Worm (Caenorhabditis elegans) whole organism, mixed stage, embryonic: ENCODE measurements around the gene dhgd-1.

Experiments
- ceh-39 ChIP-seq: fragments of 150-350 bp; optimal IDR thresholded peaks from 2 replicates; lab custom pipeline; 2014; ENCODE audit warnings: missing biosample characterization, missing genetic modification characterization
- drap-1 ChIP-seq: fragments of 200-800 bp; sonication (Bioruptor generic); optimal IDR thresholded peaks from 3 replicates; lab custom pipeline; 2018; ENCODE audit warnings: mild to moderate bottlenecking, missing genetic modification characterization, missing compliant biosample characterization
- flh-1 ChIP-seq: fragments of 200-800 bp; sonication (Bioruptor generic); optimal IDR thresholded peaks from 2 replicates; lab custom pipeline; 2018; ENCODE audit warnings: mild to moderate bottlenecking, missing genetic modification characterization, moderate library complexity, missing compliant biosample characterization
- mep-1 ChIP-seq: fragments of 150-350 bp; optimal IDR thresholded peaks from 2 replicates; lab custom pipeline; 2017; ENCODE audit warnings: missing biosample characterization, missing genetic modification reagents, missing genetic modification characterization, inconsistent platforms
- nhr-28 ChIP-seq: fragments of 150-350 bp; optimal IDR thresholded peaks from 2 replicates; lab custom pipeline; 2014; ENCODE audit warnings: missing biosample characterization, missing genetic modification characterization
- nhr-76 ChIP-seq: sonication (generic microtip); optimal IDR thresholded peaks from 2 replicates; lab custom pipeline; 2017; ENCODE audit warnings: missing biosample characterization, missing genetic modification characterization
- pha-4 ChIP-seq: fragments of 150-350 bp; optimal IDR thresholded peaks from 2 replicates; lab custom pipeline; 2018; ENCODE audit warnings: missing biosample characterization, missing genetic modification reagents, missing genetic modification characterization
- sptf-1 ChIP-seq: sonication (generic microtip); optimal IDR thresholded peaks from 2 replicates; lab custom pipeline; 2017; ENCODE audit warnings: mild to moderate bottlenecking, missing genetic modification characterization, moderate library complexity, missing compliant biosample characterization
- unc-62 ChIP-seq: fragments of 150-350 bp; optimal IDR thresholded peaks from 2 replicates; lab custom pipeline; 2014; ENCODE audit warnings: missing biosample characterization, missing genetic modification reagents, missing genetic modification characterization
- ztf-11 ChIP-seq: fragments of 150-350 bp; optimal IDR thresholded peaks from 2 replicates; lab custom pipeline; 2014; ENCODE audit warnings: missing biosample characterization, missing genetic modification characterization

DNA sequence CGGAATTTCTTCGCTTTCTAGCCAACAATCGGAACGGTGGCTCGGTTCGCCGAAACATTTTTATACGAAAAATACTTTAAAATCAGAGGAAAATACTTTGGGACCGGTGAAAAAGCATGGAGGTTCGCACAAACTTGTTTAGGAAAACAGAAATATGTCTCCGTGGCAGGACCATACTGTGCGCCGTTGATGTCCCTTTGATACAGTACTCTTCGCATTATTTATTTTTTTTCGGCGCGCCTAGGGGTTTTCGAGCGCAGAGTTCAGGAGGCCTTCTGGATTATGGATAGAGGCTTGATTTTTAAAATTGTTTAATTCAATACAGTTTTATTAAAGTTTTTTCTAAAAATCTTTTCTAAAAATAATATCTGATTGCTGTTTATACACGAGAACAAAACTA lies 7.2 kb downstream of the dhgd-1 start, which contains the start of gene F54D5.9:
- TF ChIP-seq mep-1: no peak
- no peak for TF ChIP-seq pha-4 (tag; lab: Kevin White, UChicago)
- no peak for TF ChIP-seq flh-1 (GFP tag; lab: Kevin White, UChicago)
- TF ChIP-seq unc-62 (GFP tag; lab: Kevin White, UChicago): no peak
- no peak for TF ChIP-seq sptf-1 (tag; lab: Kevin White, UChicago)
- no peak for TF ChIP-seq nhr-28
- TF ChIP-seq ceh-39: no peak
- TF ChIP-seq nhr-76 (tag; lab: Kevin White, UChicago): no peak
- no peak for TF ChIP-seq drap-1 (GFP tag; lab: Kevin White, UChicago)
- no peak for TF ChIP-seq ztf-11
